In the genomic region with DNA sequence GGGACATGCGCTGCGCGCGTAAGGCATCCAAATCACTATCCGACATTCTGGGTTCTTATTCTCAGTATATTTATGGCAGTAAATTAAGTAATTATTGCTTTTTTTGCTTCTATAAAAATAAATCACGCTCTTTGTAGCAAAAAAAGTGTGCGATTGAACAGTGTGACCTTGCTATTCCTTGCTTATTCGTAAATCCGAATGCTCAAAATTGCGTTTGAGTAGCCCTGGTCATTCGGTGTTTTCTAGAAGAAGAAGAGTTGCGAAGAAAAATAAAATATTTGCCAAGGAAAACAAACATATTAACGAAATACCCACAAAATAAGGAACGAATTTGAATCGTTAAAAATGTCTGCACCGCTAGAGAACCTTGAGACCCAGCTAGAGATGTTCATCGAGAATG, we compare ENCODE assay signal across 1 fruit fly cellular context.
TF ChIP-seq lines count a peak whose summit lies in the region.

A gene (minus strand): TSS at position 182 of the 400 bp plus-strand sequence.
A gene (plus strand): TSS at position 228 of the 400 bp plus-strand sequence.

TF ChIP-seq in whole organism, embryonic, 481 proteins besides CTCF, POLR2A, EP300 and RAD21 (continued from another document):
- peak; percentile 24 for TF ChIP-seq dmrt11E (tag; optimal IDR thresholded peaks at IDR 0.05; lab: Kevin White, UChicago)
- no peak for TF ChIP-seq CG14860 (GFP tag; IDR thresholded peaks at IDR 0.05; lab: Robert Waterston, UW; ENCODE audit: partially characterized antibody)
- peak; percentile 47 for TF ChIP-seq ftz-f1 (GFP tag; optimal IDR thresholded peaks at IDR 0.05; lab: Kevin White, UChicago)
- no peak for TF ChIP-seq CG8944 (GFP tag; optimal IDR thresholded peaks at IDR 0.05; lab: Kevin White, UChicago)
- TF ChIP-seq Med (GFP tag; lab: Kevin White, UChicago): peak; percentile 89
- peak; percentile 96 for TF ChIP-seq MBD-R2 (GFP tag; IDR thresholded peaks at IDR 0.05; lab: Robert Waterston, UW)
- peak; percentile 10 for TF ChIP-seq CG13624 (GFP tag; optimal IDR thresholded peaks at IDR 0.05; lab: Kevin White, UChicago)
- TF ChIP-seq CG11560 (tag; IDR thresholded peaks at IDR 0.05; lab: Robert Waterston, UW): peak; percentile 90
- TF ChIP-seq CG42726 (GFP tag; IDR thresholded peaks at IDR 0.05; lab: Robert Waterston, UW; ENCODE audit: partially characterized antibody): peak; percentile 66; the same call in 1 of the 2 replicates
- peak; percentile 55 for TF ChIP-seq CG7987 (GFP tag; optimal IDR thresholded peaks at IDR 0.05; lab: Kevin White, UChicago)
- TF ChIP-seq CG2202 (tag; optimal IDR thresholded peaks at IDR 0.05; lab: Kevin White, UChicago): no peak
- TF ChIP-seq CG17385 (GFP tag; optimal IDR thresholded peaks at IDR 0.05; lab: Kevin White, UChicago): peak; percentile 99
- no peak for TF ChIP-seq Ada2b (GFP tag; IDR thresholded peaks at IDR 0.05; lab: Robert Waterston, UW)
- peak; percentile 28; the same call in 1 of the 3 replicates for TF ChIP-seq row (GFP tag; IDR thresholded peaks at IDR 0.05; lab: Robert Waterston, UW)
- no peak for TF ChIP-seq CG7745 (tag; optimal IDR thresholded peaks at IDR 0.05; lab: Kevin White, UChicago)
- peak; percentile 72 for TF ChIP-seq CG3281 (GFP tag; optimal IDR thresholded peaks at IDR 0.05; lab: Kevin White, UChicago)
- TF ChIP-seq CG17186 (GFP tag; optimal IDR thresholded peaks at IDR 0.05; lab: Kevin White, UChicago): peak; percentile 62
- TF ChIP-seq CG13287 (GFP tag; IDR thresholded peaks at IDR 0.05; lab: Robert Waterston, UW; ENCODE audit: partially characterized antibody): peak; percentile 36; the same call in 1 of the 2 replicates
- peak; percentile 42 for TF ChIP-seq trem (tag; optimal IDR thresholded peaks at IDR 0.05; lab: Kevin White, UChicago)
- peak; percentile 16 for TF ChIP-seq CG33213 (GFP tag; optimal IDR thresholded peaks at IDR 0.05; lab: Kevin White, UChicago)
- TF ChIP-seq Dref (GFP tag; IDR thresholded peaks at IDR 0.05; lab: Robert Waterston, UW): peak; percentile 45
- peak; percentile 27 for TF ChIP-seq sug (tag; optimal IDR thresholded peaks at IDR 0.05; lab: Kevin White, UChicago)
- TF ChIP-seq CG17359 (tag; optimal IDR thresholded peaks at IDR 0.05; lab: Kevin White, UChicago): peak; percentile 45
- TF ChIP-seq Lhr (GFP tag; optimal IDR thresholded peaks at IDR 0.05; lab: Kevin White, UChicago): peak; percentile 18
- TF ChIP-seq CG2199 (GFP tag; IDR thresholded peaks at IDR 0.05; lab: Robert Waterston, UW): no peak
- TF ChIP-seq CG1602 (GFP tag; optimal IDR thresholded peaks at IDR 0.05; lab: Kevin White, UChicago): no peak
- no peak for TF ChIP-seq CG15601 (tag; optimal IDR thresholded peaks at IDR 0.05; lab: Kevin White, UChicago)
- TF ChIP-seq amos (GFP tag; IDR thresholded peaks at IDR 0.05; lab: Robert Waterston, UW; ENCODE audit: partially characterized antibody): peak; percentile 43
- TF ChIP-seq CG10274 (GFP tag; optimal IDR thresholded peaks at IDR 0.05; lab: Kevin White, UChicago): no peak
- peak; percentile 51 for TF ChIP-seq nom (GFP tag; optimal IDR thresholded peaks at IDR 0.05; lab: Kevin White, UChicago)
- TF ChIP-seq Optix (GFP tag; IDR thresholded peaks at IDR 0.05; lab: Robert Waterston, UW): no peak
- TF ChIP-seq sna (GFP tag; IDR thresholded peaks at IDR 0.05; lab: Robert Waterston, UW; ENCODE audit: partially characterized antibody): 0 out of 2 replicates have a peak, but pooled peaks have one; percentile 29
- peak; percentile 47 for TF ChIP-seq CoRest (tag; optimal IDR thresholded peaks at IDR 0.05; lab: Kevin White, UChicago)
- TF ChIP-seq gcm2 (GFP tag; optimal IDR thresholded peaks at IDR 0.05; lab: Kevin White, UChicago): no peak
- TF ChIP-seq so (GFP tag; IDR thresholded peaks at IDR 0.05; lab: Robert Waterston, UW): no peak
- peak; percentile 24 for TF ChIP-seq Hsf (GFP tag; optimal IDR thresholded peaks at IDR 0.05; lab: Kevin White, UChicago)
- peak; percentile 77 for TF ChIP-seq CG9797 (GFP tag; optimal IDR thresholded peaks at IDR 0.05; lab: Kevin White, UChicago)
- TF ChIP-seq CG10321 (GFP tag; IDR thresholded peaks at IDR 0.05; lab: Robert Waterston, UW): no peak
- TF ChIP-seq Meics (GFP tag; optimal IDR thresholded peaks at IDR 0.05; lab: Kevin White, UChicago): no peak
- TF ChIP-seq toy (GFP tag; IDR thresholded peaks at IDR 0.05; lab: Robert Waterston, UW): no peak
- TF ChIP-seq CG10654 (GFP tag; optimal IDR thresholded peaks at IDR 0.05; lab: Kevin White, UChicago): no peak
- TF ChIP-seq CG4617 (GFP tag; optimal IDR thresholded peaks at IDR 0.05; lab: Kevin White, UChicago; ENCODE audit: borderline replicate concordance): peak; percentile 100
- TF ChIP-seq CG33557 (GFP tag; optimal IDR thresholded peaks at IDR 0.05; lab: Kevin White, UChicago): no peak
- TF ChIP-seq CG14710 (tag; optimal IDR thresholded peaks at IDR 0.05; lab: Kevin White, UChicago): peak; percentile 83
- TF ChIP-seq ro (GFP tag; IDR thresholded peaks at IDR 0.05; lab: Robert Waterston, UW): no peak
- TF ChIP-seq phol (tag; optimal IDR thresholded peaks at IDR 0.05; lab: Kevin White, UChicago): peak; percentile 65
- TF ChIP-seq NC2β (GFP tag; optimal IDR thresholded peaks at IDR 0.05; lab: Kevin White, UChicago): no peak
- peak; percentile 28; the same call in 1 of the 2 replicates for TF ChIP-seq Bgb (GFP tag; IDR thresholded peaks at IDR 0.05; lab: Robert Waterston, UW; ENCODE audit: partially characterized antibody)
- peak; percentile 82 for TF ChIP-seq Ets97D (GFP tag; optimal IDR thresholded peaks at IDR 0.05; lab: Kevin White, UChicago)
- TF ChIP-seq her (GFP tag; optimal IDR thresholded peaks at IDR 0.05; lab: Kevin White, UChicago): peak; percentile 100
- peak in 1 of 2 experiments; percentile 56 for TF ChIP-seq Pdp1 (GFP tag; optimal IDR thresholded peaks at IDR 0.05; lab: Kevin White, UChicago)
